Worm (Caenorhabditis elegans) whole organism, L2 larva: ENCODE data around the gene R107.2.

Experiments used
- Y55F3AM.14 ChIP-seq: fragments of 200-800 bp; sonication (Bioruptor generic); optimal IDR thresholded peaks from 2 replicates; lab custom pipeline; 2018; ENCODE audit warnings: mild to moderate bottlenecking, missing genetic modification characterization, missing compliant biosample characterization
- ceh-82 ChIP-seq: fragments of 150-350 bp; optimal IDR thresholded peaks from 2 replicates; lab custom pipeline; 2014; ENCODE audit warnings: missing biosample characterization, missing genetic modification characterization
- dmd-4 ChIP-seq: sonication (generic microtip); optimal IDR thresholded peaks from 2 replicates; lab custom pipeline; 2017; ENCODE audit warnings: missing biosample characterization, missing genetic modification characterization
- elt-3 ChIP-seq: sonication (generic microtip); optimal IDR thresholded peaks from 2 replicates; lab custom pipeline; 2017; ENCODE audit warnings: missing biosample characterization, missing genetic modification characterization
- lin-13 ChIP-seq: fragments of 150-350 bp; optimal IDR thresholded peaks from 2 replicates; lab custom pipeline; 2014; ENCODE audit warnings: missing biosample characterization, missing genetic modification reagents, missing genetic modification characterization
- lin-39 ChIP-seq: fragments of 150-350 bp; optimal IDR thresholded peaks from 2 replicates; lab custom pipeline; 2014; ENCODE audit warnings: missing biosample characterization, missing genetic modification reagents, missing genetic modification characterization
- mbf-1 ChIP-seq: sonication (generic microtip); optimal IDR thresholded peaks from 2 replicates; lab custom pipeline; 2017; ENCODE audit warnings: missing biosample characterization, missing genetic modification characterization
- nhr-12 ChIP-seq: fragments of 150-350 bp; optimal IDR thresholded peaks from 2 replicates; lab custom pipeline; 2014; ENCODE audit warnings: missing biosample characterization, missing genetic modification characterization
- snpc-4 ChIP-seq: fragments of 150-350 bp; optimal IDR thresholded peaks from 2 replicates; lab custom pipeline; 2014; ENCODE audit warnings: missing biosample characterization, missing genetic modification characterization
- zag-1 ChIP-seq: fragments of 150-350 bp; optimal IDR thresholded peaks from 2 replicates; lab custom pipeline; 2014; ENCODE audit warnings: missing biosample characterization, missing genetic modification characterization

- TF ChIP-seq lin-13 (GFP tag; lab: Kevin White, UChicago) (no peak), zag-1 (tag; lab: Kevin White, UChicago) (no peak), Y55F3AM.14 (GFP tag; lab: Kevin White, UChicago) (no peak), mbf-1 (tag; lab: Kevin White, UChicago) (no peak), dmd-4 (tag; lab: Kevin White, UChicago) (no peak), elt-3 (tag; lab: Kevin White, UChicago) (no peak), snpc-4 (tag; lab: Kevin White, UChicago) (no peak), lin-39 (tag; lab: Kevin White, UChicago) (no peak), ceh-82 (tag; lab: Kevin White, UChicago) (no peak), nhr-12 (tag; lab: Kevin White, UChicago) (no peak)
Measured at ce11 chrIII:9077708-9078107, 32.0 kb upstream of the R107.2 start, which contains the start of gene F02A9.1.
